Worm (Caenorhabditis elegans) whole organism, early embryonic: Measurements from ENCODE around the gene F46G11.6.

Experiments
- ama-1 ChIP-seq: fragments of 150-350 bp; optimal IDR thresholded peaks from 2 replicates; lab custom pipeline; 2014
- ceh-36 ChIP-seq: sonication (generic microtip); optimal IDR thresholded peaks from 2 replicates; lab custom pipeline; 2016; ENCODE audit warnings: missing genetic modification characterization, inconsistent platforms, missing compliant biosample characterization

ce11 chrX:5794432-5794831, 8.1 kb downstream of the F46G11.6 start:
- TF ChIP-seq ceh-36 (tag; lab: Kevin White, UChicago) (no peak), ama-1 (lab: Kevin White, UChicago) (no peak)
